Fruit fly (Drosophila melanogaster) whole organism, embryonic: ENCODE results near the gene ps.

Experiments
- Adf1 ChIP-seq: fragments of 200-800 bp; sonication (Bioruptor generic); IDR thresholded peaks from 2 replicates; pipeline ENCODE4 v1.3.6; 2022; ENCODE audit warnings: missing biosample characterization, missing genetic modification characterization
- Atf6 ChIP-seq: fragments of 200-800 bp; sonication (Bioruptor generic); IDR thresholded peaks from 2 replicates; pipeline ENCODE4 v1.3.6; 2022; ENCODE audit warnings: missing biosample characterization, missing genetic modification characterization
- BEAF-32 ChIP-seq: fragments of 200-800 bp; sonication (Bioruptor generic); optimal IDR thresholded peaks from 3 replicates; lab custom pipeline; 2017; ENCODE audit warnings: missing biosample characterization, missing genetic modification characterization, mild to moderate bottlenecking, moderate library complexity, missing genetic modification reagents
- CG12299 ChIP-seq: fragments of 200-800 bp; sonication (Bioruptor generic); optimal IDR thresholded peaks from 2 replicates; lab custom pipeline; 2018; ENCODE audit warnings: missing biosample characterization, mild to moderate bottlenecking, missing genetic modification characterization
- CG13775 ChIP-seq: fragments of 200-800 bp; sonication (Bioruptor generic); optimal IDR thresholded peaks from 3 replicates; lab custom pipeline; 2017; ENCODE audit warnings: missing biosample characterization, mild to moderate bottlenecking, missing genetic modification characterization
- CG14050 ChIP-seq: fragments of 200-800 bp; sonication (Bioruptor generic); IDR thresholded peaks from 3 replicates; pipeline ENCODE4 v1.3.6; 2022; ENCODE audit warnings: missing biosample characterization, missing genetic modification characterization
- CG14860 ChIP-seq: fragments of 200-800 bp; sonication (Bioruptor generic); IDR thresholded peaks from 3 replicates; pipeline ENCODE4 v1.3.6; 2022; ENCODE audit warnings: missing biosample characterization, missing genetic modification characterization; ENCODE audit not compliant: partially characterized antibody
- CG15269 ChIP-seq: fragments of 200-800 bp; sonication (Bioruptor generic); optimal IDR thresholded peaks from 2 replicates; lab custom pipeline; 2018; ENCODE audit warnings: missing biosample characterization, mild to moderate bottlenecking, missing genetic modification characterization, moderate library complexity
- CG1603 ChIP-seq: fragments of 200-800 bp; sonication (Bioruptor generic); optimal IDR thresholded peaks from 2 replicates; lab custom pipeline; 2019; ENCODE audit warnings: missing biosample characterization, mild to moderate bottlenecking, missing genetic modification characterization, moderate library complexity
- CG16863 ChIP-seq: fragments of 200-800 bp; sonication (Bioruptor generic); optimal IDR thresholded peaks from 3 replicates; lab custom pipeline; 2016; ENCODE audit warnings: missing biosample characterization, missing genetic modification characterization
- CG18599 ChIP-seq: fragments of 200-800 bp; sonication (Bioruptor generic); optimal IDR thresholded peaks from 3 replicates; lab custom pipeline; 2017; ENCODE audit warnings: missing biosample characterization, missing genetic modification characterization, mild to moderate bottlenecking, moderate library complexity, missing genetic modification reagents
- CG31388 ChIP-seq: fragments of 200-800 bp; sonication (Bioruptor generic); optimal IDR thresholded peaks from 2 replicates; lab custom pipeline; 2016; ENCODE audit warnings: missing biosample characterization, missing genetic modification characterization
- CG33557 ChIP-seq: fragments of 200-800 bp; sonication (Bioruptor generic); optimal IDR thresholded peaks from 2 replicates; lab custom pipeline; 2019; ENCODE audit warnings: missing biosample characterization, mild to moderate bottlenecking, missing genetic modification characterization, moderate library complexity
- CG4730 ChIP-seq: fragments of 200-800 bp; sonication (Bioruptor generic); IDR thresholded peaks from 2 replicates; pipeline ENCODE4 v1.3.6; 2022; ENCODE audit warnings: missing biosample characterization, missing genetic modification characterization
- CG4854 ChIP-seq: fragments of 200-800 bp; sonication (Bioruptor generic); optimal IDR thresholded peaks from 2 replicates; lab custom pipeline; 2016; ENCODE audit warnings: missing biosample characterization, missing genetic modification characterization, inconsistent platforms
- CG6791 ChIP-seq: fragments of 200-800 bp; sonication (Bioruptor generic); IDR thresholded peaks from 3 replicates; pipeline ENCODE4 v1.3.6; 2022; ENCODE audit warnings: missing biosample characterization, missing genetic modification characterization; ENCODE audit not compliant: partially characterized antibody
- CG6813 ChIP-seq: fragments of 200-800 bp; sonication (Bioruptor generic); optimal IDR thresholded peaks from 2 replicates; lab custom pipeline; 2017; ENCODE audit warnings: missing biosample characterization, missing genetic modification characterization, mild to moderate bottlenecking, moderate library complexity, missing genetic modification reagents
- CG7271 ChIP-seq: fragments of 200-800 bp; sonication (Bioruptor generic); optimal IDR thresholded peaks from 2 replicates; lab custom pipeline; 2018; ENCODE audit warnings: missing biosample characterization, mild to moderate bottlenecking, missing genetic modification characterization, moderate library complexity
- CG7839 ChIP-seq: fragments of 200-800 bp; sonication (Bioruptor generic); optimal IDR thresholded peaks from 3 replicates; lab custom pipeline; 2018; ENCODE audit warnings: missing biosample characterization, mild to moderate bottlenecking, missing genetic modification characterization, moderate library complexity
- CG8359 ChIP-seq: fragments of 200-800 bp; sonication (Bioruptor generic); optimal IDR thresholded peaks from 2 replicates; lab custom pipeline; 2017; ENCODE audit warnings: missing biosample characterization, mild to moderate bottlenecking, missing genetic modification characterization, borderline replicate concordance
- CG8924 ChIP-seq: fragments of 200-800 bp; optimal IDR thresholded peaks from 3 replicates; lab custom pipeline; 2019; ENCODE audit warnings: missing biosample characterization, mild to moderate bottlenecking, missing genetic modification characterization, moderate library complexity
- CG9437 ChIP-seq: fragments of 200-800 bp; sonication (Bioruptor generic); optimal IDR thresholded peaks from 2 replicates; lab custom pipeline; 2018; ENCODE audit warnings: missing biosample characterization, mild to moderate bottlenecking, missing genetic modification characterization
- Dek ChIP-seq: fragments of 200-800 bp; sonication (Bioruptor generic); optimal IDR thresholded peaks from 3 replicates; lab custom pipeline; 2019; ENCODE audit warnings: missing biosample characterization, mild to moderate bottlenecking, missing genetic modification characterization, moderate library complexity
- E2f1 ChIP-seq: fragments of 200-800 bp; sonication (Bioruptor generic); IDR thresholded peaks from 2 replicates; pipeline ENCODE4 v1.3.6; 2022; ENCODE audit warnings: missing biosample characterization, missing genetic modification characterization
- Gsc ChIP-seq: fragments of 200-800 bp; sonication (Bioruptor generic); IDR thresholded peaks from 2 replicates; pipeline ENCODE4 v1.3.6; 2022; ENCODE audit warnings: missing biosample characterization, missing genetic modification characterization
- Gug ChIP-seq: fragments of 200-800 bp; sonication (Bioruptor generic); IDR thresholded peaks from 4 replicates; pipeline ENCODE4 v1.3.6; 2022; ENCODE audit warnings: missing biosample characterization, missing genetic modification characterization
- HLHmδ ChIP-seq: fragments of 200-800 bp; sonication (Bioruptor generic); optimal IDR thresholded peaks from 2 replicates; lab custom pipeline; 2018; ENCODE audit warnings: missing biosample characterization, mild to moderate bottlenecking, missing genetic modification characterization, moderate library complexity
- Hr51 ChIP-seq, 2 experiments: fragments of 200-800 bp; sonication (Bioruptor generic); optimal IDR thresholded peaks; 2 replicates in 1 of 2; 3 replicates in 1 of 2; lab custom pipeline; 2016 to 2018; ENCODE audit warnings: missing biosample characterization in 2 of 2, missing genetic modification characterization in 2 of 2, mild to moderate bottlenecking in 1 of 2, moderate library complexity in 1 of 2
- MESR4 ChIP-seq: fragments of 200-800 bp; sonication (Bioruptor generic); optimal IDR thresholded peaks from 2 replicates; lab custom pipeline; 2018; ENCODE audit warnings: missing biosample characterization, mild to moderate bottlenecking, missing genetic modification characterization, moderate library complexity
- Mes4 ChIP-seq: fragments of 200-800 bp; sonication (Bioruptor generic); optimal IDR thresholded peaks from 2 replicates; lab custom pipeline; 2016; ENCODE audit warnings: missing biosample characterization, missing genetic modification characterization
- Scr ChIP-seq: fragments of 200-800 bp; sonication (Bioruptor generic); IDR thresholded peaks from 2 replicates; pipeline ENCODE4 v1.3.6; 2022; ENCODE audit warnings: missing biosample characterization, missing genetic modification characterization; ENCODE audit not compliant: partially characterized antibody
- Sry-β ChIP-seq: fragments of 200-800 bp; sonication (Bioruptor generic); optimal IDR thresholded peaks from 2 replicates; lab custom pipeline; 2018; ENCODE audit warnings: missing biosample characterization, mild to moderate bottlenecking, missing genetic modification characterization, moderate library complexity
- Stat92E ChIP-seq, 3 experiments: fragments of >200 bp in 2 of 3; fragments of 200-800 bp in 1 of 3; sonication (Bioruptor generic) in 1 of 3; optimal IDR thresholded peaks; 2 replicates each; lab custom pipeline; 2017 to 2019; ENCODE audit warnings: missing biosample characterization in 3 of 3, missing genetic modification characterization in 3 of 3, mild to moderate bottlenecking in 1 of 3, moderate library complexity in 1 of 3
- Taf1 ChIP-seq: fragments of 200-800 bp; sonication (Bioruptor generic); IDR thresholded peaks from 2 replicates; pipeline ENCODE4 v1.3.6; 2022; ENCODE audit warnings: missing biosample characterization, missing genetic modification characterization
- Tbp ChIP-seq: fragments of >200 bp; optimal IDR thresholded peaks from 2 replicates; lab custom pipeline; 2018; ENCODE audit warnings: missing biosample characterization, missing genetic modification characterization
- YL-1 ChIP-seq: fragments of 200-800 bp; sonication (Bioruptor generic); optimal IDR thresholded peaks from 3 replicates; lab custom pipeline; 2017; ENCODE audit warnings: missing biosample characterization, mild to moderate bottlenecking, missing genetic modification characterization
- ash1 ChIP-seq: fragments of 200-800 bp; sonication (Bioruptor generic); optimal IDR thresholded peaks from 2 replicates; lab custom pipeline; 2018; ENCODE audit warnings: missing biosample characterization, mild to moderate bottlenecking, missing genetic modification characterization
- bbx ChIP-seq: fragments of 200-800 bp; sonication (Bioruptor generic); IDR thresholded peaks from 2 replicates; pipeline ENCODE4 v1.3.6; 2022; ENCODE audit warnings: missing biosample characterization, missing genetic modification characterization; ENCODE audit not compliant: partially characterized antibody
- bigmax ChIP-seq: fragments of 200-800 bp; sonication (Bioruptor generic); optimal IDR thresholded peaks from 2 replicates; lab custom pipeline; 2018; ENCODE audit warnings: missing biosample characterization, mild to moderate bottlenecking, missing genetic modification characterization
- chm ChIP-seq: fragments of 200-800 bp; sonication (Bioruptor generic); IDR thresholded peaks from 2 replicates; pipeline ENCODE4 v1.3.6; 2022; ENCODE audit warnings: missing biosample characterization, missing genetic modification characterization
- crol ChIP-seq: fragments of 200-800 bp; sonication (Bioruptor generic); IDR thresholded peaks from 2 replicates; pipeline ENCODE4 v1.3.6; 2022; ENCODE audit warnings: missing biosample characterization, missing genetic modification characterization
- fd102C ChIP-seq: fragments of 200-800 bp; sonication (Bioruptor generic); optimal IDR thresholded peaks from 2 replicates; lab custom pipeline; 2018; ENCODE audit warnings: missing biosample characterization, mild to moderate bottlenecking, missing genetic modification characterization, moderate library complexity
- gcm2 ChIP-seq: fragments of 200-800 bp; sonication (Bioruptor generic); optimal IDR thresholded peaks from 2 replicates; lab custom pipeline; 2016; ENCODE audit warnings: missing biosample characterization, missing genetic modification characterization
- gfzf ChIP-seq: fragments of 200-800 bp; sonication (Bioruptor generic); optimal IDR thresholded peaks from 2 replicates; lab custom pipeline; 2016; ENCODE audit warnings: missing biosample characterization, mild to moderate bottlenecking, missing genetic modification characterization, moderate library complexity
- grau ChIP-seq: fragments of 200-800 bp; optimal IDR thresholded peaks from 3 replicates; lab custom pipeline; 2019; ENCODE audit warnings: missing biosample characterization, mild to moderate bottlenecking, missing genetic modification characterization, moderate library complexity
- lmd ChIP-seq: fragments of 200-800 bp; sonication (Bioruptor generic); IDR thresholded peaks from 2 replicates; pipeline ENCODE4 v1.3.6; 2022; ENCODE audit warnings: missing biosample characterization, missing genetic modification characterization
- org-1 ChIP-seq: fragments of 200-800 bp; sonication (Bioruptor generic); optimal IDR thresholded peaks from 2 replicates; lab custom pipeline; 2017; ENCODE audit warnings: missing biosample characterization, missing genetic modification characterization
- pnt ChIP-seq: fragments of 200-800 bp; sonication (Bioruptor generic); optimal IDR thresholded peaks from 3 replicates; lab custom pipeline; 2016; ENCODE audit warnings: missing biosample characterization, missing genetic modification characterization
- repo ChIP-seq: fragments of 200-800 bp; sonication (Bioruptor generic); optimal IDR thresholded peaks from 2 replicates; lab custom pipeline; 2016; ENCODE audit warnings: missing biosample characterization, missing genetic modification characterization
- slp2 ChIP-seq: fragments of 200-800 bp; sonication (Bioruptor generic); optimal IDR thresholded peaks from 2 replicates; lab custom pipeline; 2016; ENCODE audit warnings: missing biosample characterization, missing genetic modification characterization
- unpg ChIP-seq: fragments of 200-800 bp; sonication (Bioruptor generic); optimal IDR thresholded peaks from 3 replicates; lab custom pipeline; 2018; ENCODE audit warnings: missing biosample characterization, mild to moderate bottlenecking, missing genetic modification characterization, moderate library complexity

The ps gene

DNA sequence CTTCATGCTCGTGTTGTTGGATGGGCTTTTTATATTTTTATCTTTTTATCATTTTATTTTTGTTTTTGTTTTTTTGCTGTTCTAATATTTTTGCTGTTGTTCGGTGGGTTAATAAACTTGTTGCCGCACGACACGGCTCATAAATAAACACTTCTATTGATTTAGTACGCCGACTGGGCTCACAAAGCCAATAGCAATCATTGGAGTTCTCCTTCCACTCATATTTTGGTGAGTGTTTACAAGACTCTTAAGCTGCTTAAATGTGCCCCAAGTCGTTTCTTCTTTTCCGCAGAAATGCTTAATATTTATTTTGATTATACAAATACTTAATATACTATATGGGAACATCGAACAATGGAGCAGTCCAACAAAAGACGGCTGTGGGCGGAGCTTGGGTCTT, 27.5 kb upstream of the ps start (continued):
- TF ChIP-seq Tbp (GFP tag; lab: Kevin White, UChicago) (no peak), YL-1 (GFP tag; lab: Kevin White, UChicago) (no peak), BEAF-32 (GFP tag; lab: Kevin White, UChicago) (no peak), bigmax (GFP tag; lab: Kevin White, UChicago) (no peak), CG4730 (no peak), Atf6 (GFP tag; lab: Robert Waterston, UW) (no peak), CG9437 (GFP tag; lab: Kevin White, UChicago) (no peak), CG14860 (GFP tag; lab: Robert Waterston, UW) (no peak), CG6813 (GFP tag; lab: Kevin White, UChicago) (peak; percentile 51), repo (GFP tag; lab: Kevin White, UChicago) (no peak), CG8924 (no peak), CG33557 (GFP tag; lab: Kevin White, UChicago) (peak; percentile 51), CG4854 (GFP tag; lab: Kevin White, UChicago) (no peak), gfzf (GFP tag; lab: Kevin White, UChicago) (no peak), gcm2 (no peak), Sry-β (no peak), Dek (tag; lab: Kevin White, UChicago) (no peak), CG8359 (GFP tag; lab: Kevin White, UChicago) (no peak), lmd (no peak), Gsc (GFP tag; lab: Robert Waterston, UW) (no peak), MESR4 (GFP tag; lab: Kevin White, UChicago) (no peak), Gug (GFP tag; lab: Robert Waterston, UW) (no peak), unpg (GFP tag; lab: Kevin White, UChicago) (no peak), crol (GFP tag; lab: Robert Waterston, UW) (no peak), fd102C (no peak), bbx (no peak), Stat92E (GFP tag; optimal IDR thresholded peaks at IDR 0.05; lab: Kevin White, UChicago) (no peak), Hr51 (GFP tag; optimal IDR thresholded peaks at IDR 0.05; lab: Kevin White, UChicago) (no peak), grau (no peak), CG16863 (GFP tag; lab: Kevin White, UChicago) (no peak), ash1 (no peak), CG14050 (GFP tag; lab: Robert Waterston, UW) (no peak), Mes4 (no peak), CG18599 (peak; percentile 22), CG1603 (no peak), E2f1 (GFP tag; lab: Robert Waterston, UW) (no peak), CG31388 (GFP tag; lab: Kevin White, UChicago) (no peak), CG7839 (tag; lab: Kevin White, UChicago) (peak; percentile 0), slp2 (GFP tag; lab: Kevin White, UChicago) (no peak), CG12299 (tag; lab: Kevin White, UChicago) (no peak), pnt (GFP tag; lab: Kevin White, UChicago) (no peak), HLHmδ (GFP tag; lab: Kevin White, UChicago) (no peak), CG6791 (GFP tag; lab: Robert Waterston, UW) (no peak), Taf1 (GFP tag; lab: Robert Waterston, UW) (no peak), CG7271 (tag; lab: Kevin White, UChicago) (no peak), org-1 (GFP tag; lab: Kevin White, UChicago) (no peak), chm (no peak), CG15269 (tag; lab: Kevin White, UChicago) (peak; percentile 5), Adf1 (GFP tag; lab: Robert Waterston, UW) (no peak), CG13775 (GFP tag; lab: Kevin White, UChicago) (no peak), Scr (GFP tag; lab: Robert Waterston, UW) (no peak)
